Fruit fly (Drosophila melanogaster) whole organism, embryonic: Measurements from ENCODE around the gene psh.
A peak's percentile ranks its signal among the peaks of the same experiment; 100 is the strongest.

Experiments used
- Adf1 ChIP-seq: fragments of 200-800 bp; sonication (Bioruptor generic); IDR thresholded peaks from 2 replicates; pipeline ENCODE4 v1.3.6; 2022; ENCODE audit warnings: missing biosample characterization, missing genetic modification characterization
- BEAF-32 ChIP-seq: fragments of 200-800 bp; sonication (Bioruptor generic); optimal IDR thresholded peaks from 3 replicates; lab custom pipeline; 2017; ENCODE audit warnings: missing biosample characterization, missing genetic modification characterization, mild to moderate bottlenecking, moderate library complexity, missing genetic modification reagents
- Blimp-1 ChIP-seq: fragments of 200-800 bp; sonication (Bioruptor generic); optimal IDR thresholded peaks from 3 replicates; lab custom pipeline; 2018; ENCODE audit warnings: missing biosample characterization, missing genetic modification characterization, mild to moderate bottlenecking, moderate library complexity, missing genetic modification reagents
- CG10147 ChIP-seq: fragments of 200-800 bp; sonication (Bioruptor generic); optimal IDR thresholded peaks from 2 replicates; lab custom pipeline; 2019; ENCODE audit warnings: missing biosample characterization, mild to moderate bottlenecking, missing genetic modification characterization, moderate library complexity
- CG10209 ChIP-seq: fragments of 200-800 bp; sonication (Bioruptor generic); optimal IDR thresholded peaks from 3 replicates; lab custom pipeline; 2017; ENCODE audit warnings: missing biosample characterization, mild to moderate bottlenecking, missing genetic modification characterization, missing genetic modification reagents
- CG10321 ChIP-seq: fragments of 200-800 bp; sonication (Bioruptor generic); IDR thresholded peaks from 2 replicates; pipeline ENCODE4 v1.3.6; 2022; ENCODE audit warnings: missing biosample characterization, missing genetic modification characterization
- CG10543 ChIP-seq: fragments of 200-800 bp; sonication (Bioruptor generic); optimal IDR thresholded peaks from 3 replicates; lab custom pipeline; 2017; ENCODE audit warnings: missing biosample characterization, mild to moderate bottlenecking, missing genetic modification characterization, moderate library complexity
- CG11085 ChIP-seq: fragments of 200-800 bp; sonication (Bioruptor generic); IDR thresholded peaks from 2 replicates; pipeline ENCODE4 v1.3.6; 2022; ENCODE audit warnings: missing biosample characterization, missing genetic modification characterization
- CG11093 ChIP-seq: fragments of 200-800 bp; sonication (Bioruptor generic); IDR thresholded peaks from 3 replicates; pipeline ENCODE4 v1.3.6; 2022; ENCODE audit warnings: missing biosample characterization, missing genetic modification characterization
- CG12155 ChIP-seq: fragments of 200-800 bp; sonication (Bioruptor generic); optimal IDR thresholded peaks from 3 replicates; lab custom pipeline; 2016; ENCODE audit warnings: missing biosample characterization, missing genetic modification characterization
- CG12391 ChIP-seq: fragments of 200-800 bp; sonication (Bioruptor generic); optimal IDR thresholded peaks from 3 replicates; lab custom pipeline; 2018; ENCODE audit warnings: missing biosample characterization, mild to moderate bottlenecking, missing genetic modification characterization, moderate library complexity
- CG13775 ChIP-seq: fragments of 200-800 bp; sonication (Bioruptor generic); optimal IDR thresholded peaks from 3 replicates; lab custom pipeline; 2017; ENCODE audit warnings: missing biosample characterization, mild to moderate bottlenecking, missing genetic modification characterization
- CG13894 ChIP-seq: fragments of 200-800 bp; sonication (Bioruptor generic); optimal IDR thresholded peaks from 3 replicates; lab custom pipeline; 2018; ENCODE audit warnings: missing biosample characterization, mild to moderate bottlenecking, missing genetic modification characterization, moderate library complexity
- CG14441 ChIP-seq: fragments of 200-800 bp; sonication (Bioruptor generic); IDR thresholded peaks from 2 replicates; pipeline ENCODE4 v1.3.6; 2022; ENCODE audit warnings: missing biosample characterization, missing genetic modification characterization
- CG17568 ChIP-seq: fragments of 200-800 bp; sonication (Bioruptor generic); optimal IDR thresholded peaks from 2 replicates; lab custom pipeline; 2018; ENCODE audit warnings: missing biosample characterization, mild to moderate bottlenecking, missing genetic modification characterization, moderate library complexity
- CG2129 ChIP-seq: fragments of 200-800 bp; sonication (Bioruptor generic); IDR thresholded peaks from 2 replicates; pipeline ENCODE4 v1.3.6; 2022; ENCODE audit warnings: missing biosample characterization, missing genetic modification characterization; ENCODE audit not compliant: partially characterized antibody
- CG2875 ChIP-seq: fragments of 200-800 bp; sonication (Bioruptor generic); optimal IDR thresholded peaks from 2 replicates; lab custom pipeline; 2017; ENCODE audit warnings: missing biosample characterization, mild to moderate bottlenecking, missing genetic modification characterization, missing genetic modification reagents
- CG32532 ChIP-seq: fragments of 200-800 bp; sonication (Bioruptor generic); IDR thresholded peaks from 2 replicates; pipeline ENCODE4 v1.3.6; 2022; ENCODE audit warnings: missing biosample characterization, missing genetic modification characterization
- CG43689 ChIP-seq: fragments of 200-800 bp; sonication (Bioruptor generic); IDR thresholded peaks from 2 replicates; pipeline ENCODE4 v1.3.6; 2022; ENCODE audit warnings: missing biosample characterization, missing genetic modification characterization
- CG5245 ChIP-seq: fragments of 200-800 bp; sonication (Bioruptor generic); optimal IDR thresholded peaks from 3 replicates; lab custom pipeline; 2016; ENCODE audit warnings: missing biosample characterization, missing genetic modification characterization
- CG6272 ChIP-seq: fragments of 200-800 bp; sonication (Bioruptor generic); IDR thresholded peaks from 2 replicates; pipeline ENCODE4 v1.3.6; 2022; ENCODE audit warnings: missing biosample characterization, missing genetic modification characterization
- CG6654 ChIP-seq: fragments of 200-800 bp; sonication (Bioruptor generic); optimal IDR thresholded peaks from 2 replicates; lab custom pipeline; 2017; ENCODE audit warnings: missing biosample characterization, mild to moderate bottlenecking, missing genetic modification characterization
- CG7963 ChIP-seq: fragments of 200-800 bp; sonication (Bioruptor generic); IDR thresholded peaks from 3 replicates; pipeline ENCODE4 v1.3.6; 2022; ENCODE audit warnings: missing biosample characterization, missing genetic modification characterization; ENCODE audit not compliant: partially characterized antibody
- CoRest ChIP-seq: fragments of 200-800 bp; sonication (Bioruptor generic); optimal IDR thresholded peaks from 3 replicates; lab custom pipeline; 2018; ENCODE audit warnings: missing biosample characterization, mild to moderate bottlenecking, missing genetic modification characterization, moderate library complexity
- Doc2 ChIP-seq: fragments of 200-800 bp; sonication (Bioruptor generic); IDR thresholded peaks from 2 replicates; pipeline ENCODE4 v1.3.6; 2022; ENCODE audit warnings: missing biosample characterization, missing genetic modification characterization
- Dref ChIP-seq: fragments of 200-800 bp; sonication (Bioruptor generic); IDR thresholded peaks from 2 replicates; pipeline ENCODE4 v1.3.6; 2022; ENCODE audit warnings: missing biosample characterization, missing genetic modification characterization
- Gug ChIP-seq: fragments of 200-800 bp; sonication (Bioruptor generic); IDR thresholded peaks from 4 replicates; pipeline ENCODE4 v1.3.6; 2022; ENCODE audit warnings: missing biosample characterization, missing genetic modification characterization
- Hmr ChIP-seq: fragments of 200-800 bp; sonication (Bioruptor generic); optimal IDR thresholded peaks from 3 replicates; lab custom pipeline; 2017; ENCODE audit warnings: mild to moderate bottlenecking, missing biosample characterization, missing genetic modification reagents, missing genetic modification characterization
- Jarid2 ChIP-seq: fragments of 200-800 bp; sonication (Bioruptor generic); optimal IDR thresholded peaks from 3 replicates; lab custom pipeline; 2017; ENCODE audit warnings: mild to moderate bottlenecking, missing biosample characterization, missing genetic modification reagents, missing genetic modification characterization
- ac ChIP-seq: fragments of 200-800 bp; sonication (Bioruptor generic); optimal IDR thresholded peaks from 3 replicates; lab custom pipeline; 2017; ENCODE audit warnings: missing biosample characterization, mild to moderate bottlenecking, missing genetic modification characterization
- ash1 ChIP-seq: fragments of 200-800 bp; sonication (Bioruptor generic); optimal IDR thresholded peaks from 2 replicates; lab custom pipeline; 2018; ENCODE audit warnings: missing biosample characterization, mild to moderate bottlenecking, missing genetic modification characterization
- bab2 ChIP-seq: fragments of 200-800 bp; sonication (Bioruptor generic); optimal IDR thresholded peaks from 2 replicates; lab custom pipeline; 2016; ENCODE audit warnings: missing biosample characterization, missing genetic modification characterization
- cato ChIP-seq: fragments of 200-800 bp; sonication (Bioruptor generic); optimal IDR thresholded peaks from 2 replicates; lab custom pipeline; 2016; ENCODE audit warnings: missing biosample characterization, missing genetic modification characterization, borderline replicate concordance
- cg ChIP-seq: fragments of 200-800 bp; sonication (Bioruptor generic); optimal IDR thresholded peaks from 3 replicates; lab custom pipeline; 2019; ENCODE audit warnings: missing biosample characterization, mild to moderate bottlenecking, missing genetic modification characterization, moderate library complexity
- crc ChIP-seq: fragments of 200-800 bp; sonication (Bioruptor generic); optimal IDR thresholded peaks from 2 replicates; lab custom pipeline; 2016; ENCODE audit warnings: missing biosample characterization, missing genetic modification characterization
- crp ChIP-seq, 2 experiments: fragments of 200-800 bp; sonication (Bioruptor generic); optimal IDR thresholded peaks; 2 replicates in 1 of 2; 3 replicates in 1 of 2; lab custom pipeline; 2017; ENCODE audit warnings: missing biosample characterization in 2 of 2, missing genetic modification characterization in 2 of 2, mild to moderate bottlenecking in 1 of 2, moderate library complexity in 1 of 2
- ewg ChIP-seq: fragments of 200-800 bp; sonication (Bioruptor generic); optimal IDR thresholded peaks from 3 replicates; lab custom pipeline; 2017; ENCODE audit warnings: mild to moderate bottlenecking, missing biosample characterization, missing genetic modification reagents, missing genetic modification characterization
- fd102C ChIP-seq: fragments of 200-800 bp; sonication (Bioruptor generic); optimal IDR thresholded peaks from 2 replicates; lab custom pipeline; 2018; ENCODE audit warnings: missing biosample characterization, mild to moderate bottlenecking, missing genetic modification characterization, moderate library complexity
- hth ChIP-seq: fragments of >200 bp; optimal IDR thresholded peaks from 2 replicates; lab custom pipeline; 2017; ENCODE audit warnings: inconsistent platforms
- kah ChIP-seq: fragments of 200-800 bp; sonication (Bioruptor generic); optimal IDR thresholded peaks from 2 replicates; lab custom pipeline; 2018; ENCODE audit warnings: missing biosample characterization, mild to moderate bottlenecking, missing genetic modification characterization
- klu ChIP-seq: fragments of 200-800 bp; sonication (Bioruptor generic); IDR thresholded peaks from 2 replicates; pipeline ENCODE4 v1.3.6; 2022; ENCODE audit warnings: missing biosample characterization, missing genetic modification characterization
- lab ChIP-seq: fragments of 200-800 bp; sonication (Bioruptor generic); optimal IDR thresholded peaks from 3 replicates; lab custom pipeline; 2017; ENCODE audit warnings: missing biosample characterization, missing genetic modification characterization, mild to moderate bottlenecking, moderate library complexity, missing genetic modification reagents
- nmo ChIP-seq: fragments of 200-800 bp; sonication (Bioruptor generic); optimal IDR thresholded peaks from 2 replicates; lab custom pipeline; 2018; ENCODE audit warnings: missing biosample characterization, mild to moderate bottlenecking, missing genetic modification characterization, moderate library complexity
- pb ChIP-seq: fragments of 200-800 bp; sonication (Bioruptor generic); optimal IDR thresholded peaks from 3 replicates; lab custom pipeline; 2016; ENCODE audit warnings: missing biosample characterization, missing genetic modification characterization
- sc ChIP-seq, 3 experiments: fragments of >200 bp in 2 of 3; fragments of 200-800 bp in 1 of 3; sonication (Bioruptor generic) in 1 of 3; optimal IDR thresholded peaks; 2 replicates in 2 of 3; 3 replicates in 1 of 3; lab custom pipeline; 2017; ENCODE audit warnings: mild to moderate bottlenecking in 1 of 3, missing biosample characterization in 1 of 3, missing genetic modification characterization in 1 of 3, missing genetic modification reagents in 1 of 3
- tin ChIP-seq: fragments of 200-800 bp; sonication (Bioruptor generic); optimal IDR thresholded peaks from 3 replicates; lab custom pipeline; 2016; ENCODE audit warnings: missing biosample characterization, missing genetic modification characterization
- tna ChIP-seq: fragments of 200-800 bp; sonication (Bioruptor generic); IDR thresholded peaks from 2 replicates; pipeline ENCODE4 v1.3.6; 2022; ENCODE audit warnings: missing biosample characterization, missing genetic modification characterization; ENCODE audit not compliant: partially characterized antibody
- tup ChIP-seq: fragments of 200-800 bp; sonication (Bioruptor generic); optimal IDR thresholded peaks from 2 replicates; lab custom pipeline; 2016; ENCODE audit warnings: missing biosample characterization, mild to moderate bottlenecking, missing genetic modification characterization, moderate library complexity
- unc-4 ChIP-seq: fragments of 200-800 bp; sonication (Bioruptor generic); IDR thresholded peaks from 2 replicates; pipeline ENCODE4 v1.3.6; 2022; ENCODE audit warnings: missing biosample characterization, missing genetic modification characterization; ENCODE audit not compliant: partially characterized antibody
- yki ChIP-seq: fragments of >200 bp; optimal IDR thresholded peaks from 3 replicates; lab custom pipeline; 2018

psh gene

dm6 chrX:18533308-18533707, 46.6 kb upstream of the psh start (continued):
- TF ChIP-seq fd102C (GFP tag; lab: Kevin White, UChicago): no peak
- no peak for TF ChIP-seq cg (GFP tag; lab: Kevin White, UChicago)
- no peak for TF ChIP-seq CG11093
- no peak for TF ChIP-seq tin
- TF ChIP-seq CG10543 (GFP tag; lab: Kevin White, UChicago): no peak
- TF ChIP-seq Gug: no peak; the same call in 3 of the 4 replicates
- TF ChIP-seq CG32532 (GFP tag; lab: Robert Waterston, UW): no peak
- peak; percentile 42 for TF ChIP-seq CG12391 (tag; lab: Kevin White, UChicago)
- no peak for TF ChIP-seq Jarid2 (GFP tag; lab: Kevin White, UChicago)
- TF ChIP-seq sc (optimal IDR thresholded peaks at IDR 0.05; lab: Kevin White, UChicago): no peak
- TF ChIP-seq sc (GFP tag; optimal IDR thresholded peaks at IDR 0.05; lab: Kevin White, UChicago): peak; percentile 0
- no peak for TF ChIP-seq Doc2 (GFP tag; lab: Robert Waterston, UW)
- TF ChIP-seq CG2875 (GFP tag; lab: Kevin White, UChicago): no peak
- no peak for TF ChIP-seq CG5245 (GFP tag; lab: Kevin White, UChicago)
- TF ChIP-seq crc (GFP tag; lab: Kevin White, UChicago): no peak
- no peak for TF ChIP-seq unc-4 (GFP tag; lab: Robert Waterston, UW)
- TF ChIP-seq Blimp-1 (GFP tag; lab: Kevin White, UChicago): peak; percentile 31
- no peak for TF ChIP-seq CG13894 (tag; lab: Kevin White, UChicago)
- TF ChIP-seq kah: no peak
- no peak for TF ChIP-seq BEAF-32
- peak; percentile 34 for TF ChIP-seq ewg (GFP tag; lab: Kevin White, UChicago)
- TF ChIP-seq CG13775 (GFP tag; lab: Kevin White, UChicago): no peak
- no peak for TF ChIP-seq hth (lab: Kevin White, UChicago)
- TF ChIP-seq pb (GFP tag; lab: Kevin White, UChicago): peak; percentile 24
- no peak for TF ChIP-seq CG43689 (GFP tag; lab: Robert Waterston, UW)
- TF ChIP-seq CG12155 (GFP tag; lab: Kevin White, UChicago): no peak
- no peak for TF ChIP-seq CG10321 (GFP tag; lab: Robert Waterston, UW)
- TF ChIP-seq CG6654: no peak
- no peak for TF ChIP-seq yki
- TF ChIP-seq Hmr (GFP tag; lab: Kevin White, UChicago): peak; percentile 12
- no peak for TF ChIP-seq tna (GFP tag; lab: Robert Waterston, UW)
- no peak for TF ChIP-seq crp (GFP tag; optimal IDR thresholded peaks at IDR 0.05; lab: Kevin White, UChicago)
- TF ChIP-seq CG17568: no peak
- no peak for TF ChIP-seq cato (GFP tag; lab: Kevin White, UChicago)
- no peak for TF ChIP-seq ash1 (GFP tag; lab: Kevin White, UChicago)
- TF ChIP-seq ac (GFP tag; lab: Kevin White, UChicago): no peak
- no peak for TF ChIP-seq CG14441
- peak; percentile 47 for TF ChIP-seq bab2 (GFP tag; lab: Kevin White, UChicago)
- no peak for TF ChIP-seq CG10209 (GFP tag; lab: Kevin White, UChicago)
- TF ChIP-seq CG10147 (GFP tag; lab: Kevin White, UChicago): no peak
- no peak for TF ChIP-seq tup (GFP tag; lab: Kevin White, UChicago)
- TF ChIP-seq nmo (GFP tag; lab: Kevin White, UChicago): peak; percentile 44
- no peak for TF ChIP-seq CG6272 (GFP tag; lab: Robert Waterston, UW)
- no peak for TF ChIP-seq Dref (GFP tag; lab: Robert Waterston, UW)
- no peak for TF ChIP-seq lab (GFP tag; lab: Kevin White, UChicago)
- no peak for TF ChIP-seq CG7963 (GFP tag; lab: Robert Waterston, UW)
- TF ChIP-seq CG2129 (GFP tag; lab: Robert Waterston, UW): no peak
- TF ChIP-seq klu (GFP tag; lab: Robert Waterston, UW): no peak
- no peak for TF ChIP-seq Adf1 (GFP tag; lab: Robert Waterston, UW)
- peak; percentile 46 for TF ChIP-seq CoRest (tag; lab: Kevin White, UChicago)
- TF ChIP-seq CG11085 (GFP tag; lab: Robert Waterston, UW): no peak
